Fruit fly (Drosophila melanogaster): ENCODE measurements around the gene Oatp30B.

- TF ChIP-seq psq (GFP tag; optimal IDR thresholded peaks at IDR 0.05) (no peak), Hr83 (GFP tag; optimal IDR thresholded peaks at IDR 0.05; ENCODE audit: poor library complexity, severe bottlenecking) (no peak), rgr (GFP tag; optimal IDR thresholded peaks at IDR 0.05) (no peak), GATAd (GFP tag; optimal IDR thresholded peaks at IDR 0.05) (no peak), sage (GFP tag; optimal IDR thresholded peaks at IDR 0.05) (no peak), Sp1 (GFP tag; optimal IDR thresholded peaks at IDR 0.05) (no peak), Jra (GFP tag; optimal IDR thresholded peaks at IDR 0.05) (no peak)
These were observed 8.9 kb downstream of the Oatp30B start for dm6 chr2L:9529858-9530378.
